Worm (Caenorhabditis elegans) whole organism, young adult: Measurements from ENCODE around the gene Y57G11C.1144.

Source experiments
- C06A6.2 ChIP-seq: fragments of 200-800 bp; sonication (Bioruptor generic); conservative IDR thresholded peaks from 2 replicates; pipeline ENCODE4 v1.3.6; 2022; ENCODE audit warnings: missing genetic modification characterization, missing compliant biosample characterization
- C17E4.6 ChIP-seq: fragments of 200-800 bp; sonication (Bioruptor generic); IDR thresholded peaks from 2 replicates; pipeline ENCODE4 v1.3.6; 2022; ENCODE audit warnings: missing genetic modification reagents, missing genetic modification characterization, missing compliant biosample characterization
- F57A8.1 ChIP-seq: fragments of 200-800 bp; sonication (Bioruptor generic); optimal IDR thresholded peaks from 2 replicates; lab custom pipeline; 2018; ENCODE audit warnings: mild to moderate bottlenecking, missing genetic modification characterization, moderate library complexity, missing compliant biosample characterization
- F57C9.4 ChIP-seq: sonication (generic microtip); optimal IDR thresholded peaks from 2 replicates; lab custom pipeline; 2017; ENCODE audit warnings: mild to moderate bottlenecking, missing genetic modification characterization, missing compliant biosample characterization
- T07F8.4 ChIP-seq: sonication (generic microtip); optimal IDR thresholded peaks from 2 replicates; lab custom pipeline; 2016; ENCODE audit warnings: mild to moderate bottlenecking, missing genetic modification characterization, moderate library complexity, missing compliant biosample characterization
- Y53G8AR.9 ChIP-seq: fragments of 200-800 bp; sonication (Bioruptor generic); conservative IDR thresholded peaks from 2 replicates; pipeline ENCODE4 v1.3.6; 2022; ENCODE audit warnings: missing genetic modification reagents, missing genetic modification characterization, missing compliant biosample characterization
- Y79H2A.3 ChIP-seq: fragments of 200-800 bp; sonication (Bioruptor generic); conservative IDR thresholded peaks from 2 replicates; pipeline ENCODE4 v1.3.6; 2022; ENCODE audit warnings: missing genetic modification reagents, missing genetic modification characterization, missing compliant biosample characterization
- attf-5 ChIP-seq: fragments of 200-800 bp; sonication (Bioruptor generic); optimal IDR thresholded peaks from 2 replicates; lab custom pipeline; 2018; ENCODE audit warnings: mild to moderate bottlenecking, missing genetic modification characterization, missing compliant biosample characterization
- attf-6 ChIP-seq: fragments of 200-800 bp; sonication (Bioruptor generic); IDR thresholded peaks from 2 replicates; pipeline ENCODE4 v1.3.6; 2022; ENCODE audit warnings: missing genetic modification reagents, missing genetic modification characterization, missing compliant biosample characterization
- bed-2 ChIP-seq: fragments of 200-800 bp; sonication (Bioruptor generic); IDR thresholded peaks from 2 replicates; pipeline ENCODE4 v1.3.6; 2022; ENCODE audit warnings: missing genetic modification reagents, missing genetic modification characterization, missing compliant biosample characterization
- cebp-2 ChIP-seq: fragments of 200-800 bp; sonication (Bioruptor generic); IDR thresholded peaks from 2 replicates; pipeline ENCODE4 v1.3.6; 2022; ENCODE audit warnings: missing genetic modification characterization, missing compliant biosample characterization
- ceh-100 ChIP-seq: fragments of 200-800 bp; sonication (Bioruptor generic); IDR thresholded peaks from 2 replicates; pipeline ENCODE4 v1.3.6; 2022; ENCODE audit warnings: missing genetic modification reagents, missing genetic modification characterization, missing compliant biosample characterization
- ceh-40 ChIP-seq: fragments of 200-800 bp; sonication (Bioruptor generic); IDR thresholded peaks from 2 replicates; pipeline ENCODE4 v1.3.6; 2022; ENCODE audit warnings: missing genetic modification characterization, missing compliant biosample characterization
- ceh-79 ChIP-seq: sonication (generic microtip); optimal IDR thresholded peaks from 2 replicates; lab custom pipeline; 2017; ENCODE audit warnings: mild to moderate bottlenecking, missing genetic modification characterization, missing compliant biosample characterization
- ceh-91 ChIP-seq: fragments of 200-800 bp; sonication (Bioruptor generic); IDR thresholded peaks from 2 replicates; pipeline ENCODE4 v1.3.6; 2022; ENCODE audit warnings: missing genetic modification reagents, missing genetic modification characterization, missing compliant biosample characterization
- chd-7 ChIP-seq: sonication (generic microtip); optimal IDR thresholded peaks from 2 replicates; lab custom pipeline; 2016; ENCODE audit warnings: mild to moderate bottlenecking, missing genetic modification characterization, moderate library complexity, missing compliant biosample characterization
- die-1 ChIP-seq: sonication (generic microtip); optimal IDR thresholded peaks from 2 replicates; lab custom pipeline; 2016; ENCODE audit warnings: missing genotype, mild to moderate bottlenecking, missing genetic modification characterization, missing compliant biosample characterization
- dpff-1 ChIP-seq: sonication (generic microtip); optimal IDR thresholded peaks from 2 replicates; lab custom pipeline; 2017; ENCODE audit warnings: mild to moderate bottlenecking, missing genetic modification characterization, missing compliant biosample characterization
- efl-1 ChIP-seq: fragments of 150-350 bp; optimal IDR thresholded peaks from 2 replicates; lab custom pipeline; 2014; ENCODE audit warnings: missing biosample characterization, missing genetic modification reagents, missing genetic modification characterization
- ets-4 ChIP-seq: fragments of 200-800 bp; sonication (Bioruptor generic); optimal IDR thresholded peaks from 2 replicates; lab custom pipeline; 2018; ENCODE audit warnings: mild to moderate bottlenecking, missing genetic modification characterization, missing compliant biosample characterization
- him-1 ChIP-seq: sonication (generic microtip); optimal IDR thresholded peaks from 2 replicates; lab custom pipeline; 2016; ENCODE audit warnings: missing genotype, missing genetic modification reagents, missing genetic modification characterization, missing compliant biosample characterization
- hlh-12 ChIP-seq: sonication (generic microtip); optimal IDR thresholded peaks from 2 replicates; lab custom pipeline; 2016; ENCODE audit warnings: missing genetic modification characterization, missing compliant biosample characterization
- lag-1 ChIP-seq: fragments of 200-800 bp; sonication (Bioruptor generic); IDR thresholded peaks from 2 replicates; pipeline ENCODE4 v1.3.6; 2022; ENCODE audit warnings: missing genetic modification reagents, missing genetic modification characterization, missing compliant biosample characterization
- lin-35 ChIP-seq, 3 experiments: fragments of 150-350 bp in 2 of 3; sonication (generic microtip) in 1 of 3; optimal IDR thresholded peaks; 2 replicates each; lab custom pipeline; 2014 to 2018; ENCODE audit warnings: missing biosample characterization in 3 of 3, missing genetic modification characterization in 3 of 3, missing genetic modification reagents in 3 of 3
- lsl-1 ChIP-seq: fragments of 200-800 bp; sonication (Bioruptor generic); optimal IDR thresholded peaks from 2 replicates; lab custom pipeline; 2018; ENCODE audit warnings: mild to moderate bottlenecking, missing genetic modification characterization, moderate library complexity, missing compliant biosample characterization
- mel-28 ChIP-seq: sonication (generic microtip); optimal IDR thresholded peaks from 2 replicates; lab custom pipeline; 2016; ENCODE audit warnings: borderline replicate concordance, mild to moderate bottlenecking, missing genetic modification characterization, missing compliant biosample characterization
- mxl-1 ChIP-seq: sonication (generic microtip); optimal IDR thresholded peaks from 2 replicates; lab custom pipeline; 2016; ENCODE audit warnings: missing genetic modification characterization, missing compliant biosample characterization
- nhr-179 ChIP-seq: sonication (generic microtip); optimal IDR thresholded peaks from 2 replicates; lab custom pipeline; 2016; ENCODE audit warnings: mild to moderate bottlenecking, missing genetic modification characterization, missing compliant biosample characterization
- nhr-27 ChIP-seq: fragments of 200-800 bp; sonication (Bioruptor generic); optimal IDR thresholded peaks from 2 replicates; lab custom pipeline; 2018; ENCODE audit warnings: mild to moderate bottlenecking, missing genetic modification characterization, moderate library complexity, missing compliant biosample characterization
- pha-4 ChIP-seq: fragments of 150-350 bp; sonication (generic microtip); optimal IDR thresholded peaks from 2 replicates; lab custom pipeline; 2014; ENCODE audit warnings: missing biosample characterization, missing genetic modification reagents, missing genetic modification characterization
- rec-8 ChIP-seq, 2 experiments: sonication (generic microtip); optimal IDR thresholded peaks; 2 replicates each; lab custom pipeline; 2016; ENCODE audit warnings: mild to moderate bottlenecking in 2 of 2, missing genetic modification characterization in 2 of 2, missing genetic modification reagents in 2 of 2, missing genotype in 2 of 2, missing biosample characterization in 1 of 2, missing compliant biosample characterization in 1 of 2, moderate library complexity in 1 of 2
- snpc-3.4 ChIP-seq: sonication (generic microtip); optimal IDR thresholded peaks from 2 replicates; lab custom pipeline; 2017; ENCODE audit warnings: missing genetic modification characterization, mild to moderate bottlenecking, missing compliant biosample characterization, antibody characterized with exemption, moderate library complexity, missing genotype, missing genetic modification reagents
- snpc-4 ChIP-seq, 5 experiments: fragments of 150-350 bp in 1 of 5; sonication (generic microtip) in 4 of 5; optimal IDR thresholded peaks; 2 replicates each; lab custom pipeline; 2014 to 2018; ENCODE audit warnings: missing genetic modification characterization in 5 of 5, missing biosample characterization in 3 of 5, antibody characterized with exemption in 2 of 5, mild to moderate bottlenecking in 2 of 5, missing compliant biosample characterization in 2 of 5, missing genotype in 2 of 5, moderate library complexity in 2 of 5, missing genetic modification reagents in 1 of 5
- tbx-9 ChIP-seq: sonication (generic microtip); optimal IDR thresholded peaks from 2 replicates; lab custom pipeline; 2016; ENCODE audit warnings: borderline replicate concordance, missing genetic modification characterization, inconsistent platforms, missing compliant biosample characterization
- unc-130 ChIP-seq: sonication (generic microtip); optimal IDR thresholded peaks from 2 replicates; lab custom pipeline; 2016; ENCODE audit warnings: missing genetic modification reagents, missing genetic modification characterization, missing compliant biosample characterization
- ztf-22 ChIP-seq: fragments of 200-800 bp; sonication (Bioruptor generic); optimal IDR thresholded peaks from 2 replicates; lab custom pipeline; 2018; ENCODE audit warnings: mild to moderate bottlenecking, missing genetic modification characterization, moderate library complexity, missing compliant biosample characterization
- ztf-28 ChIP-seq: fragments of 200-800 bp; sonication (Bioruptor generic); IDR thresholded peaks from 2 replicates; pipeline ENCODE4 v1.3.6; 2022; ENCODE audit warnings: missing genetic modification reagents, missing genetic modification characterization, missing compliant biosample characterization

The Y57G11C.1144 gene

ce11 chrIV:14894339-14894738 is 42.8 kb upstream of the Y57G11C.1144 start:
- TF ChIP-seq F57A8.1 (GFP tag; lab: Kevin White, UChicago) = no peak
- no peak for TF ChIP-seq nhr-27
- TF ChIP-seq unc-130 (GFP tag; lab: Kevin White, UChicago) = no peak
- no peak for TF ChIP-seq him-1
- peak; percentile 15; the same call in 1 of the 2 replicates for TF ChIP-seq cebp-2 (GFP tag; lab: Robert Waterston, UW)

- no peak for TF ChIP-seq ets-4 (GFP tag; lab: Kevin White, UChicago)
- no peak for TF ChIP-seq lin-35 (GFP tag; optimal IDR thresholded peaks at IDR 0.05; lab: Kevin White, UChicago)
- TF ChIP-seq dpff-1 (tag; lab: Kevin White, UChicago) = no peak
- no peak for TF ChIP-seq die-1 (tag; lab: Kevin White, UChicago)
- no peak for TF ChIP-seq bed-2 (GFP tag; lab: Robert Waterston, UW)
- no peak for TF ChIP-seq mxl-1 (tag; lab: Kevin White, UChicago)
- TF ChIP-seq ceh-40 = no peak
- no peak for TF ChIP-seq ztf-22 (GFP tag; lab: Kevin White, UChicago)
- no peak for TF ChIP-seq C17E4.6 (GFP tag; lab: Robert Waterston, UW)
- no peak for TF ChIP-seq pha-4
- TF ChIP-seq ceh-79 (tag; lab: Kevin White, UChicago) = no peak
- TF ChIP-seq attf-6 (GFP tag; lab: Robert Waterston, UW) = no peak
- no peak for TF ChIP-seq mel-28
- TF ChIP-seq hlh-12 = no peak
- no peak for TF ChIP-seq T07F8.4 (tag; lab: Kevin White, UChicago)
- TF ChIP-seq ztf-28 (GFP tag; lab: Robert Waterston, UW) = no peak
- TF ChIP-seq lsl-1 (GFP tag; lab: Kevin White, UChicago) = no peak
Observed at ce11 chrIV:14903188-14903587, 33.9 kb upstream of the Y57G11C.1144 start.

ce11 chrIV:14909589-14909988 is 27.5 kb upstream of the Y57G11C.1144 start, which contains the start of gene pnc-2:
Gene pnc-2 (minus strand): TSS chrIV:14909689.
- TF ChIP-seq snpc-4 (GFP tag; optimal IDR thresholded peaks at IDR 0.05; lab: Kevin White, UChicago) (no peak), snpc-4 (tag; optimal IDR thresholded peaks at IDR 0.05; lab: Kevin White, UChicago) (no peak), efl-1 (GFP tag; lab: Kevin White, UChicago) (no peak), die-1 (tag; lab: Kevin White, UChicago) (no peak), ceh-100 (GFP tag; lab: Robert Waterston, UW) (no peak), tbx-9 (tag; lab: Kevin White, UChicago) (no peak), lag-1 (GFP tag; lab: Robert Waterston, UW) (no peak), bed-2 (GFP tag; lab: Robert Waterston, UW) (no peak), snpc-3.4 (tag; lab: Kevin White, UChicago) (no peak), attf-5 (GFP tag; lab: Kevin White, UChicago) (no peak), rec-8 (tag; optimal IDR thresholded peaks at IDR 0.05; lab: Kevin White, UChicago) (no peak), pha-4 (no peak), Y79H2A.3 (GFP tag; lab: Robert Waterston, UW) (no peak), C06A6.2 (GFP tag; lab: Robert Waterston, UW) (no peak), nhr-179 (tag; lab: Kevin White, UChicago) (no peak), chd-7 (tag; lab: Kevin White, UChicago) (no peak), Y53G8AR.9 (GFP tag; lab: Robert Waterston, UW) (no peak), ceh-91 (GFP tag; lab: Robert Waterston, UW) (no peak), F57C9.4 (tag; lab: Kevin White, UChicago) (no peak), him-1 (no peak)
